Worm (Caenorhabditis elegans) whole organism, midembryonic: ENCODE data around the gene T22B2.1.

Experiments used
- flt-1 ChIP-seq: fragments of 200-800 bp; sonication (Bioruptor generic); IDR thresholded peaks from 2 replicates; pipeline ENCODE4 v1.3.6; 2022; ENCODE audit warnings: missing genetic modification characterization, missing compliant biosample characterization
- ztf-23 ChIP-seq: fragments of 200-800 bp; sonication (Bioruptor generic); IDR thresholded peaks from 2 replicates; pipeline ENCODE4 v1.3.6; 2022; ENCODE audit warnings: missing genetic modification reagents, missing genetic modification characterization, missing compliant biosample characterization

DNA sequence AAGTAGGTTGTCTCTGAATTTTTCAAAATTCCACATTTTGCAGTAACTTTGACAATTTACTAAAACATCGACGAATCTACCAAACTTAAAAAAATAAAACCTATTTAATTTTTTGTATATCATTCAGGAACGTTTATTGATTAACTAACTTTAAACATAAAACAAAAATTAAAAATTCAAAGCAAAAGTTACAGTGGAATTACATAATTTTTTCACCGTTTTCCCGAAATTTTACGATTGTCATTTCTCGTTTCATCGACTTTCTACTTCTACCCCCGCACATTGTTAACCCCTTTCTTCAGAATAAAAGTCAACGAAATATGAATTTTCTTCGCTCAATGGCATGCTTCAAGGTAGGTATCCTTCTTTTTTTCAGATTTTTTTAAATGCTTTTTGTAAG lies 47.6 kb upstream of the T22B2.1 start, which contains the start of gene F47F2.1:
- TF ChIP-seq ztf-23 (GFP tag; lab: Robert Waterston, UW) (no peak), flt-1 (GFP tag; lab: Robert Waterston, UW) (no peak)
